Fruit fly (Drosophila melanogaster): ENCODE measurements around the gene CG6678.

CG6678 gene

DNA sequence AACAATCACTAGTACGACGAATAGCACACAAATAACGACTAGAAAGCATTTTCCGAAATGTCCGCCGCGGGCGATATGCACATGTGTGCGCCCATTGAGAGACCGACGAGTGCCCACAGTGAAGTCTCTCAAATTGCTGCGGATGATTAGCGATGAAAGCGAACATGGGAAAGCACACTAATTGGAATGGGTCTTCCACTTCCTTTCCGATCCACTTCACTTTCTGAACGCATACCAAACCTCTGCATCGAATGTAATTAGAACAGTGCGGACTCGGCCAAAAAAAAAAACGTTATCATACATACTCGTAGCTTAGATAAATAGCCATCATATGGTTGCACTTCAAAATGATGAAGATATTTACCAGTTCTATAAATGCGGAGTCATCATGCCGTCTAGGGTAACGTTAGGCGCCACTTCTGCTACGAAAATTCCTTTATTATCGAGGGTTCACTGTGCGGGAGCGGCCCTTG, 36.8 kb upstream of the CG6678 start (continued):
- TF ChIP-seq CG3847 (GFP tag; IDR thresholded peaks at IDR 0.05) (peak; percentile 32; the same call in 1 of the 2 replicates), Asciz (GFP tag; optimal IDR thresholded peaks at IDR 0.05) (no peak), CG17361 (GFP tag; IDR thresholded peaks at IDR 0.05) (peak; percentile 74), CG18262 (tag; optimal IDR thresholded peaks at IDR 0.05) (peak; percentile 58), Sry-δ (GFP tag; optimal IDR thresholded peaks at IDR 0.05) (no peak), CG4730 (GFP tag; IDR thresholded peaks at IDR 0.05) (no peak), CG7928 (GFP tag; optimal IDR thresholded peaks at IDR 0.05) (no peak), Camta (GFP tag; optimal IDR thresholded peaks at IDR 0.05) (peak; percentile 54), wdn (GFP tag; IDR thresholded peaks at IDR 0.05) (no peak), shn (GFP tag; optimal IDR thresholded peaks at IDR 0.05) (peak; percentile 67), danr (GFP tag; IDR thresholded peaks at IDR 0.05) (no peak), Antp (GFP tag; optimal IDR thresholded peaks at IDR 0.05) (peak; percentile 57), cato (GFP tag; optimal IDR thresholded peaks at IDR 0.05; ENCODE audit: borderline replicate concordance) (no peak), nerfin-2 (GFP tag; IDR thresholded peaks at IDR 0.05; ENCODE audit: partially characterized antibody) (no peak), bigmax (GFP tag; optimal IDR thresholded peaks at IDR 0.05) (no peak), CG14667 (GFP tag; IDR thresholded peaks at IDR 0.05) (no peak), nmo (GFP tag; optimal IDR thresholded peaks at IDR 0.05) (peak; percentile 36), Dbx (GFP tag; IDR thresholded peaks at IDR 0.05) (no peak), CG2712 (tag; optimal IDR thresholded peaks at IDR 0.05) (peak; percentile 52), dpn (GFP tag; optimal IDR thresholded peaks at IDR 0.05) (peak; percentile 36 to 62), CG8359 (GFP tag; optimal IDR thresholded peaks at IDR 0.05; ENCODE audit: borderline replicate concordance) (no peak), CG33213 (GFP tag; optimal IDR thresholded peaks at IDR 0.05) (no peak), chif (GFP tag; optimal IDR thresholded peaks at IDR 0.05) (peak; percentile 37 to 67), CG6813 (GFP tag; optimal IDR thresholded peaks at IDR 0.05) (no peak), CG17829 (tag; optimal IDR thresholded peaks at IDR 0.05) (peak; percentile 22), wek (GFP tag; optimal IDR thresholded peaks at IDR 0.05) (no peak), CG1024 (GFP tag; IDR thresholded peaks at IDR 0.05) (0 out of 2 replicates have a peak, but pooled peaks have one; percentile 1), slbo (GFP tag; IDR thresholded peaks at IDR 0.05) (peak; percentile 49), dmrt11E (tag; optimal IDR thresholded peaks at IDR 0.05) (peak; percentile 54), NK7.1 (GFP tag; optimal IDR thresholded peaks at IDR 0.05) (no peak), vnd (GFP tag; IDR thresholded peaks at IDR 0.05; ENCODE audit: partially characterized antibody) (no peak), CG14965 (GFP tag; optimal IDR thresholded peaks at IDR 0.05; ENCODE audit: borderline replicate concordance) (no peak), Drgx (GFP tag; IDR thresholded peaks at IDR 0.05) (no peak), phol (tag; optimal IDR thresholded peaks at IDR 0.05) (peak; percentile 43), CG2889 (GFP tag; IDR thresholded peaks at IDR 0.05) (no peak), CG8765 (GFP tag; IDR thresholded peaks at IDR 0.05) (0 out of 2 replicates have a peak, but pooled peaks have one; percentile 35), Dref (GFP tag; IDR thresholded peaks at IDR 0.05) (no peak), lola (GFP tag; optimal IDR thresholded peaks at IDR 0.05) (peak in 1 of 3 experiments; percentile 55), CG10462 (GFP tag; optimal IDR thresholded peaks at IDR 0.05) (peak; percentile 3), CG10959 (GFP tag; IDR thresholded peaks at IDR 0.05) (0 out of 2 replicates have a peak, but pooled peaks have one; percentile 28), CG11696 (GFP tag; IDR thresholded peaks at IDR 0.05) (no peak), CG2129 (GFP tag; IDR thresholded peaks at IDR 0.05; ENCODE audit: partially characterized antibody) (no peak), rib (GFP tag; IDR thresholded peaks at IDR 0.05) (peak; percentile 33; the same call in 1 of the 2 replicates), lmd (GFP tag; IDR thresholded peaks at IDR 0.05) (peak; percentile 67), knrl (GFP tag; IDR thresholded peaks at IDR 0.05; ENCODE audit: partially characterized antibody) (no peak), Sox100B (GFP tag; optimal IDR thresholded peaks at IDR 0.05) (peak; percentile 22), sqz (GFP tag; optimal IDR thresholded peaks at IDR 0.05) (no peak), zen (tag; optimal IDR thresholded peaks at IDR 0.05) (peak; percentile 23), NC2β (GFP tag; optimal IDR thresholded peaks at IDR 0.05) (peak; percentile 60), CG32772 (GFP tag; IDR thresholded peaks at IDR 0.05) (peak; percentile 54)
